Fruit fly (Drosophila melanogaster): Measurements from ENCODE around the gene CG4911.

The CG4911 gene

dm6 chr3L:9019196-9019662 is 53.3 kb downstream of the CG4911 start, which contains the start of gene Doc2 (continued):
- TF ChIP-seq lov (optimal IDR thresholded peaks at IDR 0.05) (no peak), lov (GFP tag; IDR thresholded peaks at IDR 0.05) (0 out of 3 replicates have a peak, but pooled peaks have one; percentile 10), sna (GFP tag; IDR thresholded peaks at IDR 0.05; ENCODE audit: partially characterized antibody) (0 out of 2 replicates have a peak, but pooled peaks have one; percentile 16), CG11456 (GFP tag; IDR thresholded peaks at IDR 0.05) (no peak), CG7987 (GFP tag; optimal IDR thresholded peaks at IDR 0.05) (no peak), Doc3 (GFP tag; IDR thresholded peaks at IDR 0.05; ENCODE audit: partially characterized antibody) (no peak), chm (GFP tag; IDR thresholded peaks at IDR 0.05) (peak; percentile 49; the same call in 1 of the 2 replicates), CG4854 (GFP tag; optimal IDR thresholded peaks at IDR 0.05) (no peak), exex (tag; optimal IDR thresholded peaks at IDR 0.05) (no peak), CG10147 (GFP tag; optimal IDR thresholded peaks at IDR 0.05) (no peak), CG1233 (GFP tag; optimal IDR thresholded peaks at IDR 0.05) (no peak), gce (GFP tag; IDR thresholded peaks at IDR 0.05) (0 out of 3 replicates have a peak, but pooled peaks have one; percentile 18), CG32772 (GFP tag; IDR thresholded peaks at IDR 0.05) (no peak), Hmx (GFP tag; optimal IDR thresholded peaks at IDR 0.05) (no peak), CG12942 (GFP tag; optimal IDR thresholded peaks at IDR 0.05) (no peak), Poxn (GFP tag; IDR thresholded peaks at IDR 0.05) (no peak), mam (GFP tag; optimal IDR thresholded peaks at IDR 0.05) (no peak), CG17912 (GFP tag; optimal IDR thresholded peaks at IDR 0.05) (no peak), p53 (GFP tag; optimal IDR thresholded peaks at IDR 0.05) (no peak), toy (GFP tag; IDR thresholded peaks at IDR 0.05) (no peak), pb (GFP tag; optimal IDR thresholded peaks at IDR 0.05) (no peak), nerfin-1 (tag; optimal IDR thresholded peaks at IDR 0.05) (no peak), B-H2 (GFP tag; optimal IDR thresholded peaks at IDR 0.05) (no peak), CG10565 (GFP tag; optimal IDR thresholded peaks at IDR 0.05) (no peak), chn (GFP tag; optimal IDR thresholded peaks at IDR 0.05) (no peak), CG2199 (GFP tag; IDR thresholded peaks at IDR 0.05) (no peak), HmgD (GFP tag; optimal IDR thresholded peaks at IDR 0.05) (peak; percentile 37), CG17361 (GFP tag; IDR thresholded peaks at IDR 0.05) (no peak), hbn (GFP tag; IDR thresholded peaks at IDR 0.05; ENCODE audit: partially characterized antibody) (no peak), CG14710 (tag; optimal IDR thresholded peaks at IDR 0.05) (no peak), CG6813 (GFP tag; optimal IDR thresholded peaks at IDR 0.05) (no peak), luna (GFP tag; optimal IDR thresholded peaks at IDR 0.05) (no peak), sisA (GFP tag; IDR thresholded peaks at IDR 0.05) (no peak), kah (GFP tag; optimal IDR thresholded peaks at IDR 0.05) (peak; percentile 53), CG31388 (GFP tag; optimal IDR thresholded peaks at IDR 0.05) (no peak), z (GFP tag; IDR thresholded peaks at IDR 0.05) (peak; percentile 77), CG3163 (GFP tag; optimal IDR thresholded peaks at IDR 0.05) (no peak), scrt (GFP tag; optimal IDR thresholded peaks at IDR 0.05) (no peak), trem (tag; optimal IDR thresholded peaks at IDR 0.05) (no peak), cg (GFP tag; optimal IDR thresholded peaks at IDR 0.05) (peak; percentile 44), unc-4 (GFP tag; IDR thresholded peaks at IDR 0.05; ENCODE audit: partially characterized antibody) (no peak), emc (GFP tag; optimal IDR thresholded peaks at IDR 0.05) (no peak), Mad (GFP tag; optimal IDR thresholded peaks at IDR 0.05) (no peak), CG8765 (GFP tag; IDR thresholded peaks at IDR 0.05) (no peak), CG3995 (GFP tag; optimal IDR thresholded peaks at IDR 0.05) (no peak), ro (GFP tag; IDR thresholded peaks at IDR 0.05) (no peak), org-1 (GFP tag; optimal IDR thresholded peaks at IDR 0.05) (no peak), Ets65A (GFP tag) (no peak), Trl (optimal IDR thresholded peaks at IDR 0.05) (peak; percentile 34 to 49), Trl (GFP tag; optimal IDR thresholded peaks at IDR 0.05) (no peak), Nf-YA (GFP tag; IDR thresholded peaks at IDR 0.05) (peak; percentile 96), Med (GFP tag) (peak; percentile 42), CG15479 (GFP tag; optimal IDR thresholded peaks at IDR 0.05) (peak; percentile 78)
